Worm (Caenorhabditis elegans) whole organism, L3 larva: ENCODE measurements around the gene cdkr-3.

Experiments used
- ama-1 ChIP-seq: fragments of 150-350 bp; optimal IDR thresholded peaks from 2 replicates; lab custom pipeline; 2018
- ceh-82 ChIP-seq: fragments of 150-350 bp; optimal IDR thresholded peaks from 2 replicates; lab custom pipeline; 2014; ENCODE audit warnings: missing biosample characterization, missing genetic modification characterization
- egl-27 ChIP-seq: sonication (generic microtip); optimal IDR thresholded peaks from 4 replicates; lab custom pipeline; 2017; ENCODE audit warnings: missing biosample characterization, missing genetic modification reagents, missing genetic modification characterization
- elt-3 ChIP-seq, 3 experiments: fragments of 150-350 bp in 1 of 3; sonication (generic microtip) in 2 of 3; optimal IDR thresholded peaks; 2 replicates in 2 of 3; 4 replicates in 1 of 3; lab custom pipeline; 2014 to 2017; ENCODE audit warnings: missing biosample characterization in 3 of 3, missing genetic modification characterization in 3 of 3
- nhr-25 ChIP-seq: sonication (generic microtip); optimal IDR thresholded peaks from 2 replicates; lab custom pipeline; 2017; ENCODE audit warnings: missing biosample characterization, missing genetic modification characterization
- nhr-28 ChIP-seq: fragments of 150-350 bp; optimal IDR thresholded peaks from 2 replicates; lab custom pipeline; 2014; ENCODE audit warnings: missing biosample characterization, missing genetic modification characterization
- nhr-77 ChIP-seq: fragments of 150-350 bp; optimal IDR thresholded peaks from 2 replicates; lab custom pipeline; 2014; ENCODE audit warnings: missing biosample characterization, missing genetic modification characterization
- pha-4 ChIP-seq: fragments of 150-350 bp; optimal IDR thresholded peaks from 2 replicates; lab custom pipeline; 2014; ENCODE audit warnings: missing biosample characterization, missing genetic modification reagents, missing genetic modification characterization
- pqm-1 ChIP-seq: fragments of 150-350 bp; optimal IDR thresholded peaks from 2 replicates; lab custom pipeline; 2017; ENCODE audit warnings: missing biosample characterization, missing genetic modification characterization, inconsistent platforms
- snpc-4 ChIP-seq: fragments of 150-350 bp; optimal IDR thresholded peaks from 2 replicates; lab custom pipeline; 2014; ENCODE audit warnings: missing biosample characterization, missing genetic modification characterization
- tbx-2 ChIP-seq: sonication (generic microtip); optimal IDR thresholded peaks from 2 replicates; lab custom pipeline; 2016; ENCODE audit warnings: mild to moderate bottlenecking, missing genetic modification characterization, missing compliant biosample characterization
- unc-39 ChIP-seq: sonication (generic microtip); optimal IDR thresholded peaks from 4 replicates; lab custom pipeline; 2017; ENCODE audit warnings: missing biosample characterization, missing genetic modification characterization
- unc-62 ChIP-seq: fragments of 150-350 bp; sonication (generic microtip); optimal IDR thresholded peaks from 4 replicates; lab custom pipeline; 2014; ENCODE audit warnings: missing biosample characterization, missing genetic modification reagents, missing genetic modification characterization

- TF ChIP-seq unc-62 (GFP tag; lab: Kevin White, UChicago) (no peak), ceh-82 (tag; lab: Kevin White, UChicago) (no peak), nhr-77 (no peak), pqm-1 (tag; lab: Kevin White, UChicago) (no peak), tbx-2 (tag; lab: Kevin White, UChicago) (no peak), nhr-25 (tag; lab: Kevin White, UChicago) (no peak), snpc-4 (no peak), elt-3 (tag; optimal IDR thresholded peaks at IDR 0.05; lab: Kevin White, UChicago) (no peak), egl-27 (tag; lab: Kevin White, UChicago) (no peak), ama-1 (lab: Kevin White, UChicago) (no peak), unc-39 (tag; lab: Kevin White, UChicago) (no peak), pha-4 (tag; lab: Kevin White, UChicago) (no peak), nhr-28 (tag; lab: Kevin White, UChicago) (no peak)
These were observed 28.6 kb upstream of the cdkr-3 start for ce11 chrV:20241243-20241862.
